Worm (Caenorhabditis elegans) whole organism, L4 larva: ENCODE data around the gene T26E4.9.
"Not testable (repeated sequence)": the region's sequence is repeated elsewhere in the genome, so short reads cannot be mapped to it uniquely, and the experiment has no call there.

ENCODE experiments used
- lsy-2 ChIP-seq, 2 experiments: fragments of 150-350 bp in 1 of 2; sonication (generic microtip) in 1 of 2; optimal IDR thresholded peaks; 2 replicates each; lab custom pipeline; 2014 to 2017; ENCODE audit warnings: missing biosample characterization in 2 of 2, missing genetic modification characterization in 2 of 2
- mdl-1 ChIP-seq, 2 experiments: fragments of 150-350 bp in 1 of 2; sonication (generic microtip) in 1 of 2; optimal IDR thresholded peaks; 2 replicates each; lab custom pipeline; 2014 to 2017; ENCODE audit warnings: missing biosample characterization in 2 of 2, missing genetic modification characterization in 2 of 2
- mdt-29 ChIP-seq: fragments of 200-800 bp; sonication (Bioruptor generic); IDR thresholded peaks from 2 replicates; pipeline ENCODE4 v1.3.6; 2022; ENCODE audit warnings: missing genetic modification reagents, missing genetic modification characterization, missing compliant biosample characterization
- zag-1 ChIP-seq: fragments of 150-350 bp; optimal IDR thresholded peaks from 2 replicates; lab custom pipeline; 2014; ENCODE audit warnings: missing biosample characterization, missing genetic modification characterization
- ztf-11 ChIP-seq: fragments of 150-350 bp; optimal IDR thresholded peaks from 2 replicates; lab custom pipeline; 2014; ENCODE audit warnings: missing biosample characterization, missing genetic modification characterization

DNA sequence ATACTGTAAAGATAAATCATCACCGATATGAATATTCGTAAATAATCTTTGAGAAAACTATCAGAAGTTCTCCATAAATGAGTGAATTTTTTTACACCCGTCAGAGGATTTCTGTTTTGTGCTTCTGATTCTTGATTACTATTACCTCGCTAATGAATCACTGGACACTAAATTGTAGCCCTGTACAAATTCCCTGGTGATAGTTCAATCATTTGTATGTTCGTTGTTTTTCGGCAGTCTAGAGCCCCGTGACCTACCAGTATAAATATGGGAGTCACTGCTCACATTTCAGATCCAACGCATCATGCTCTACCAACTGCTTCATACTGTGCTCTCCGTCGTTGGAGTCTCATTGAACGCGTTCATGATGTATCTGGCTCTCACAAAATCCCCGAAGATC, 556 bp upstream of the T26E4.9 start, which contains the start of gene srd-27:
- not testable (repeated sequence) for TF ChIP-seq mdt-29 (GFP tag; lab: Robert Waterston, UW); zag-1 (tag; lab: Kevin White, UChicago); lsy-2 (tag; optimal IDR thresholded peaks at IDR 0.05; lab: Kevin White, UChicago); mdl-1 (tag; optimal IDR thresholded peaks at IDR 0.05; lab: Kevin White, UChicago); ztf-11 (tag; lab: Kevin White, UChicago)
